Worm (Caenorhabditis elegans) whole organism, L4 larva: ENCODE data around the gene tofu-2.
A peak's percentile ranks its signal among the peaks of the same experiment; 100 is the strongest.

Experiments used
- D1046.2 ChIP-seq: fragments of 200-800 bp; sonication (Bioruptor generic); IDR thresholded peaks from 2 replicates; pipeline ENCODE4 v1.3.6; 2022; ENCODE audit warnings: missing genetic modification characterization, missing compliant biosample characterization
- F26F4.8 ChIP-seq: fragments of 200-800 bp; sonication (Bioruptor generic); conservative IDR thresholded peaks from 2 replicates; pipeline ENCODE4 v1.3.6; 2022; ENCODE audit warnings: missing genetic modification characterization, missing compliant biosample characterization
- F37D6.2 ChIP-seq: sonication (generic microtip); optimal IDR thresholded peaks from 2 replicates; lab custom pipeline; 2016; ENCODE audit warnings: mild to moderate bottlenecking, missing genetic modification characterization, missing compliant biosample characterization
- R02D3.7 ChIP-seq: fragments of 150-350 bp; sonication (generic microtip); optimal IDR thresholded peaks from 3 replicates; lab custom pipeline; 2014; ENCODE audit warnings: missing biosample characterization, missing genetic modification characterization
- Y5F2A.4 ChIP-seq: fragments of 200-800 bp; sonication (Bioruptor generic); optimal IDR thresholded peaks from 2 replicates; lab custom pipeline; 2018; ENCODE audit warnings: mild to moderate bottlenecking, missing genetic modification characterization, missing compliant biosample characterization
- aha-1 ChIP-seq: fragments of 150-350 bp; peaks from one replicate; lab custom pipeline; 2014; ENCODE audit warnings: missing biosample characterization, missing genetic modification characterization
- ceh-20 ChIP-seq: fragments of 200-800 bp; sonication (Bioruptor generic); IDR thresholded peaks from 2 replicates; pipeline ENCODE4 v1.3.6; 2022; ENCODE audit warnings: missing genetic modification reagents, missing genetic modification characterization, missing compliant biosample characterization
- ceh-32 ChIP-seq: sonication (generic microtip); optimal IDR thresholded peaks from 2 replicates; lab custom pipeline; 2016; ENCODE audit warnings: mild to moderate bottlenecking, missing genetic modification characterization, missing compliant biosample characterization; ENCODE audit not compliant: poor library complexity
- ceh-82 ChIP-seq: sonication (generic microtip); optimal IDR thresholded peaks from 2 replicates; lab custom pipeline; 2017; ENCODE audit warnings: missing biosample characterization, missing genetic modification characterization
- cey-2 ChIP-seq: sonication (generic microtip); optimal IDR thresholded peaks from 3 replicates; lab custom pipeline; 2017; ENCODE audit warnings: missing genetic modification characterization, mild to moderate bottlenecking, missing compliant biosample characterization, antibody characterized with exemption, borderline replicate concordance; ENCODE audit not compliant: insufficient read depth
- daf-16 ChIP-seq, 3 experiments: sonication (generic microtip); optimal IDR thresholded peaks; 2 replicates each; lab custom pipeline; 2016 to 2017; ENCODE audit warnings: missing genetic modification characterization in 3 of 3, missing genetic modification reagents in 3 of 3, mild to moderate bottlenecking in 2 of 3, missing compliant biosample characterization in 2 of 3, missing biosample characterization in 1 of 3, moderate library complexity in 1 of 3
- daf-19 ChIP-seq: fragments of 200-800 bp; sonication (Bioruptor generic); conservative IDR thresholded peaks from 2 replicates; pipeline ENCODE4 v1.3.6; 2022; ENCODE audit warnings: missing genetic modification characterization, missing compliant biosample characterization
- daf-8 ChIP-seq: fragments of 200-800 bp; sonication (Bioruptor generic); IDR thresholded peaks from 2 replicates; pipeline ENCODE4 v1.3.6; 2022; ENCODE audit warnings: missing genetic modification characterization, missing compliant biosample characterization
- dmd-8 ChIP-seq: fragments of 200-800 bp; sonication (Bioruptor generic); IDR thresholded peaks from 2 replicates; pipeline ENCODE4 v1.3.6; 2022; ENCODE audit warnings: missing genetic modification characterization, missing compliant biosample characterization
- fkh-10 ChIP-seq: fragments of 150-350 bp; optimal IDR thresholded peaks from 2 replicates; lab custom pipeline; 2014; ENCODE audit warnings: missing biosample characterization, missing genetic modification reagents, missing genetic modification characterization
- hlh-11 ChIP-seq: fragments of 200-800 bp; sonication (Bioruptor generic); optimal IDR thresholded peaks from 2 replicates; lab custom pipeline; 2018; ENCODE audit warnings: mild to moderate bottlenecking, missing genetic modification characterization, missing compliant biosample characterization
- hlh-30 ChIP-seq: sonication (generic microtip); optimal IDR thresholded peaks from 2 replicates; lab custom pipeline; 2017; ENCODE audit warnings: antibody characterized with exemption, mild to moderate bottlenecking, missing genetic modification characterization, missing compliant biosample characterization; ENCODE audit not compliant: insufficient read depth
- lin-38 ChIP-seq: fragments of 200-800 bp; sonication (Bioruptor generic); IDR thresholded peaks from 2 replicates; pipeline ENCODE4 v1.3.6; 2022; ENCODE audit warnings: missing genetic modification reagents, missing genetic modification characterization, missing compliant biosample characterization
- lin-39 ChIP-seq: fragments of 150-350 bp; optimal IDR thresholded peaks from 2 replicates; lab custom pipeline; 2014; ENCODE audit warnings: missing biosample characterization, missing genetic modification reagents, missing genetic modification characterization
- lir-3 ChIP-seq: sonication (generic microtip); optimal IDR thresholded peaks from 2 replicates; lab custom pipeline; 2016; ENCODE audit warnings: mild to moderate bottlenecking, missing genetic modification characterization, missing compliant biosample characterization
- madf-9 ChIP-seq: fragments of 200-800 bp; sonication (Bioruptor generic); conservative IDR thresholded peaks from 2 replicates; pipeline ENCODE4 v1.3.6; 2022; ENCODE audit warnings: missing genetic modification reagents, missing genetic modification characterization, missing compliant biosample characterization
- mxl-2 ChIP-seq: fragments of 200-800 bp; sonication (Bioruptor generic); conservative IDR thresholded peaks from 2 replicates; pipeline ENCODE4 v1.3.6; 2022; ENCODE audit warnings: missing genetic modification reagents, missing genetic modification characterization, missing compliant biosample characterization
- nhr-10 ChIP-seq: fragments of 150-350 bp; optimal IDR thresholded peaks from 2 replicates; lab custom pipeline; 2014; ENCODE audit warnings: missing biosample characterization, missing genetic modification characterization
- nhr-102 ChIP-seq: sonication (generic microtip); optimal IDR thresholded peaks from 2 replicates; lab custom pipeline; 2016; ENCODE audit warnings: mild to moderate bottlenecking, missing genetic modification characterization, moderate library complexity, missing compliant biosample characterization
- nhr-25 ChIP-seq: sonication (generic microtip); optimal IDR thresholded peaks from 2 replicates; lab custom pipeline; 2017; ENCODE audit warnings: missing genetic modification characterization, mild to moderate bottlenecking, missing compliant biosample characterization, antibody characterized with exemption, moderate library complexity, borderline replicate concordance; ENCODE audit not compliant: insufficient read depth
- nhr-28 ChIP-seq: fragments of 150-350 bp; optimal IDR thresholded peaks from 2 replicates; lab custom pipeline; 2014; ENCODE audit warnings: missing biosample characterization, missing genetic modification characterization
- nhr-6 ChIP-seq: fragments of 150-350 bp; optimal IDR thresholded peaks from 2 replicates; lab custom pipeline; 2014; ENCODE audit warnings: missing biosample characterization, missing genetic modification characterization
- nhr-76 ChIP-seq: fragments of 150-350 bp; optimal IDR thresholded peaks from 2 replicates; lab custom pipeline; 2014; ENCODE audit warnings: missing biosample characterization, missing genetic modification characterization
- nhr-77 ChIP-seq: fragments of 150-350 bp; optimal IDR thresholded peaks from 2 replicates; lab custom pipeline; 2014; ENCODE audit warnings: missing biosample characterization, missing genetic modification characterization
- php-3 ChIP-seq: fragments of 200-800 bp; sonication (Bioruptor generic); IDR thresholded peaks from 2 replicates; pipeline ENCODE4 v1.3.6; 2022; ENCODE audit warnings: missing genetic modification reagents, missing genetic modification characterization, missing compliant biosample characterization
- snpc-4 ChIP-seq: fragments of 150-350 bp; optimal IDR thresholded peaks from 2 replicates; lab custom pipeline; 2014; ENCODE audit warnings: missing biosample characterization, missing genetic modification characterization
- tra-1 ChIP-seq: fragments of 200-800 bp; sonication (Bioruptor generic); IDR thresholded peaks from 2 replicates; pipeline ENCODE4 v1.3.6; 2022; ENCODE audit warnings: missing genetic modification reagents, missing genetic modification characterization, missing compliant biosample characterization
- unc-39 ChIP-seq: sonication (generic microtip); optimal IDR thresholded peaks from 2 replicates; lab custom pipeline; 2017; ENCODE audit warnings: missing biosample characterization, missing genetic modification characterization
- unc-62 ChIP-seq, 3 experiments: fragments of 150-350 bp in 1 of 3; sonication (generic microtip); optimal IDR thresholded peaks in 2 of 3; peaks in 1 of 3; 1 replicate in 1 of 3; 2 replicates in 2 of 3; lab custom pipeline; 2014 to 2017; ENCODE audit warnings: missing biosample characterization in 3 of 3, missing genetic modification characterization in 3 of 3, missing genetic modification reagents in 3 of 3, missing genotype in 1 of 3
- zag-1 ChIP-seq: fragments of 150-350 bp; optimal IDR thresholded peaks from 2 replicates; lab custom pipeline; 2014; ENCODE audit warnings: missing biosample characterization, missing genetic modification characterization
- zfp-2 ChIP-seq: sonication (generic microtip); optimal IDR thresholded peaks from 2 replicates; lab custom pipeline; 2016; ENCODE audit warnings: mild to moderate bottlenecking, missing genetic modification characterization, missing compliant biosample characterization

tofu-2 gene

ce11 chrV:7089217-7089616 is 38.2 kb upstream of the tofu-2 start (continued):
- TF ChIP-seq D1046.2 (GFP tag; lab: Robert Waterston, UW), result no peak
- TF ChIP-seq nhr-10 (tag; lab: Kevin White, UChicago), result no peak
- no peak for TF ChIP-seq Y5F2A.4 (GFP tag; lab: Kevin White, UChicago)
- TF ChIP-seq F26F4.8 (GFP tag; lab: Robert Waterston, UW), result no peak
- no peak for TF ChIP-seq daf-16 (GFP tag; optimal IDR thresholded peaks at IDR 0.05; lab: Kevin White, UChicago)
- peak; percentile 24 for TF ChIP-seq daf-16 (tag; optimal IDR thresholded peaks at IDR 0.05; lab: Kevin White, UChicago)
- peak; percentile 58 for TF ChIP-seq nhr-102 (tag; lab: Kevin White, UChicago)
- peak; percentile 87 for TF ChIP-seq aha-1
- TF ChIP-seq cey-2, result no peak
- TF ChIP-seq nhr-77 (tag; lab: Kevin White, UChicago), result peak; percentile 61
- no peak for TF ChIP-seq madf-9 (GFP tag; lab: Robert Waterston, UW)
- no peak for TF ChIP-seq mxl-2 (GFP tag; lab: Robert Waterston, UW)
- no peak for TF ChIP-seq snpc-4
- no peak for TF ChIP-seq F37D6.2 (tag; lab: Kevin White, UChicago)
- no peak for TF ChIP-seq tra-1 (GFP tag; lab: Robert Waterston, UW)
- no peak for TF ChIP-seq nhr-6 (tag; lab: Kevin White, UChicago)
- peak; percentile 50 for TF ChIP-seq nhr-25
- TF ChIP-seq hlh-11 (tag; lab: Kevin White, UChicago), result peak; percentile 18
- no peak for TF ChIP-seq lin-38 (GFP tag; lab: Robert Waterston, UW)
- no peak for TF ChIP-seq unc-39 (tag; lab: Kevin White, UChicago)
- TF ChIP-seq fkh-10 (GFP tag; lab: Kevin White, UChicago), result no peak
- TF ChIP-seq lir-3 (tag; lab: Kevin White, UChicago), result no peak
- no peak for TF ChIP-seq nhr-76 (tag; lab: Kevin White, UChicago)

- no peak for TF ChIP-seq ceh-82 (tag; lab: Kevin White, UChicago)
- TF ChIP-seq unc-62 (GFP tag; optimal IDR thresholded peaks at IDR 0.05 in 1 of 2; lab: Kevin White, UChicago), result peak in 1 of 2 experiments; percentile 95
- TF ChIP-seq unc-62 (tag; optimal IDR thresholded peaks at IDR 0.05; lab: Kevin White, UChicago), result no peak
Observed at ce11 chrV:7087340-7087739, 36.3 kb upstream of the tofu-2 start.

ce11 chrV:7085518-7086104 is 34.6 kb upstream of the tofu-2 start, which contains the start of gene VC5.2:
TSS of gene VC5.2 (plus strand) at chrV:7085956.
- no peak for TF ChIP-seq Y5F2A.4 (GFP tag; lab: Kevin White, UChicago)
- TF ChIP-seq F37D6.2 (tag; lab: Kevin White, UChicago), result no peak
- no peak for TF ChIP-seq zag-1 (tag; lab: Kevin White, UChicago)
- TF ChIP-seq lir-3 (tag; lab: Kevin White, UChicago), result no peak
- TF ChIP-seq php-3, result no peak
- peak in 1 of 2 experiments; percentile 75 for TF ChIP-seq unc-62 (GFP tag; optimal IDR thresholded peaks at IDR 0.05 in 1 of 2; lab: Kevin White, UChicago)
- no peak for TF ChIP-seq unc-62 (tag; optimal IDR thresholded peaks at IDR 0.05; lab: Kevin White, UChicago)
- TF ChIP-seq aha-1, result no peak
- TF ChIP-seq daf-8, result no peak
- no peak for TF ChIP-seq mxl-2 (GFP tag; lab: Robert Waterston, UW)
- TF ChIP-seq ceh-82 (tag; lab: Kevin White, UChicago), result no peak
- no peak for TF ChIP-seq lin-39 (tag; lab: Kevin White, UChicago)
- TF ChIP-seq nhr-77 (tag; lab: Kevin White, UChicago), result peak; percentile 11
- no peak for TF ChIP-seq zfp-2 (tag; lab: Kevin White, UChicago)
- TF ChIP-seq daf-16 (GFP tag; optimal IDR thresholded peaks at IDR 0.05; lab: Kevin White, UChicago), result peak in 1 of 2 experiments; percentile 41
- TF ChIP-seq daf-16 (tag; optimal IDR thresholded peaks at IDR 0.05; lab: Kevin White, UChicago), result no peak
- TF ChIP-seq ceh-20, result 0 out of 2 replicates have a peak, but pooled peaks have one; percentile 23
- TF ChIP-seq daf-19 (GFP tag; lab: Robert Waterston, UW), result no peak
- TF ChIP-seq dmd-8 (GFP tag; lab: Robert Waterston, UW), result no peak
- TF ChIP-seq nhr-28 (tag; lab: Kevin White, UChicago), result peak; percentile 75
- TF ChIP-seq ceh-32 (tag; lab: Kevin White, UChicago), result no peak
- no peak for TF ChIP-seq R02D3.7 (tag; lab: Kevin White, UChicago)
- peak; percentile 34 for TF ChIP-seq hlh-11 (tag; lab: Kevin White, UChicago)
- TF ChIP-seq hlh-30 (tag; lab: Kevin White, UChicago), result peak; percentile 8
